Worm (Caenorhabditis elegans): ENCODE measurements around the gene sru-2.

The sru-2 gene

DNA sequence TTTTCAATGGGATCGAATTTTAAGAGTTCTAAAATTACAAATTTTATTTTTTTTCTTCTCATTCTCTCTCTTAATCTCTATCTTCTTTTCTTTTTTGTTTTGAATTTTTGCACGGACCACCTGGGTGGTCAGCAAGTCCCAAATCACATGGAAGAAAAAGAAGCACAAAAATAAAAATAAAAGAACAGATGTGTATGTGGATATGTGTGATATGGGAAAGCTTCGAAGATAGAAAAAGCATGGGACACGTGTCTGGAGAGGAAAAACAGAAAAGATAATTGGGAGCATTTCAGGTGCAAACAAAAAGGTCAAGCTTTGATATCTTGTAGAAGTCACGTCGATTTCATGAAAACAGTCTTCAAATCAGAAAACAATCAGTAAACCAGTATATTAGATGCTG is 38.9 kb upstream of the sru-2 start, which contains the start of gene hsp-12.6:
TSS of gene hsp-12.6 (minus strand) at position 20 of the 400 bp plus-strand sequence.
- TF ChIP-seq ceh-13 (GFP tag; optimal IDR thresholded peaks at IDR 0.05) (no peak), ama-1 (optimal IDR thresholded peaks at IDR 0.05) (no peak), tbx-37 (GFP tag; conservative IDR thresholded peaks at IDR 0.05) (no peak), tra-4 (tag; optimal IDR thresholded peaks at IDR 0.05) (no peak), B0310.2 (tag; optimal IDR thresholded peaks at IDR 0.05) (no peak), ceh-36 (tag; optimal IDR thresholded peaks at IDR 0.05) (no peak), scrt-1 (GFP tag; IDR thresholded peaks at IDR 0.05) (no peak), hmg-4 (GFP tag; optimal IDR thresholded peaks at IDR 0.05) (no peak), hnd-1 (tag; optimal IDR thresholded peaks at IDR 0.05) (no peak), ets-7 (tag; optimal IDR thresholded peaks at IDR 0.05) (no peak), tbx-11 (GFP tag; IDR thresholded peaks at IDR 0.05) (no peak), F13C5.2 (tag; optimal IDR thresholded peaks at IDR 0.05) (no peak), flt-1 (GFP tag; IDR thresholded peaks at IDR 0.05) (no peak), aly-1 (tag; optimal IDR thresholded peaks at IDR 0.05) (no peak), hmbx-1 (tag; optimal IDR thresholded peaks at IDR 0.05) (no peak), pes-1 (GFP tag; IDR thresholded peaks at IDR 0.05) (no peak), sea-1 (GFP tag; conservative IDR thresholded peaks at IDR 0.05) (no peak)

DNA sequence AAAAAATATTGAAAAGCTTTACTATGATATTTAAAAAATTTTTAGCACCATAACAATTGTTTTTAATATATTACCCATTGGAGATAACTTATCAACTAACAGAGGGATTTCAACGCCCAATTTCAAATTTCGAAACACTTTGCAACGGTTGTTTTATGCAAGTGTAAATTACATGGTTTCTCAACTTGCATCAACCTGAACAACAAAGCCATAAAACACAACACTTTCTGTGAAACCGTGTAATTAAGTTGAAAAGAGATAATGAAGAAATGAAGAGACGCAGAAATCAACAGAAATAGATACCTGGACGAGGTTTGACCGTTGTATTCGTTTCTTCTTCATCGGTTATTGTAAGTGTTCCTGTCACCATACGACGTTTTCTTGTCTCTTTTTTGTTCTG is 35.7 kb upstream of the sru-2 start, which contains the start of gene cpin-1:
TSS of gene cpin-1 (plus strand) at position 301 of the 400 bp plus-strand sequence.
- no peak for TF ChIP-seq ets-7 (tag; optimal IDR thresholded peaks at IDR 0.05)

- no peak for TF ChIP-seq hmg-4 (GFP tag; optimal IDR thresholded peaks at IDR 0.05)
- TF ChIP-seq ama-1 (optimal IDR thresholded peaks at IDR 0.05): no peak
- TF ChIP-seq hmbx-1 (tag; optimal IDR thresholded peaks at IDR 0.05): no peak
- TF ChIP-seq ceh-13 (GFP tag; optimal IDR thresholded peaks at IDR 0.05): no peak
- no peak for TF ChIP-seq ceh-36 (tag; optimal IDR thresholded peaks at IDR 0.05)
Observed at ce11 chrIV:9451816-9452215, 34.3 kb upstream of the sru-2 start.

DNA sequence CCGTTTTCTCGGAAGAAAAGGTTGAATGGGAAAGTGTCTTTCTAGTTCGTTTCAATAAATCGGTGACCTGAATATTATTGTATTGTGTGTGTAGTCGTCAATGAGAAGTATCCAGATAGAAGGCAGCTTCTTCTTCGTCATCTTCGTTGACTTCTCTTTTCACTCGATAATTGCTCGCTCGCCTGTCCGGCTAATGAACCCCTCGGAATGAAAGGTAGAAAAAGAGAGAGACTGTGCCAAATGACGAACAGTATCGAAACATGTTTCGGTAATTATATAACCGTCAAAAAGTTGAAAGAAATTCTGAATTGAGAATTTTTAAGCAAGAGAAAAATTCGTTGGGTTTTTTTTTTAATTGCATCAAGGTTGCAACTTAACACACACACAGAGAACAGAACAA is 28.7 kb upstream of the sru-2 start, which contains the start of gene cutl-17:
TSS of gene cutl-17 (minus strand) at position 101 of the 400 bp plus-strand sequence.
- no peak for TF ChIP-seq tbx-37 (GFP tag; conservative IDR thresholded peaks at IDR 0.05)
- TF ChIP-seq hmg-4 (GFP tag; optimal IDR thresholded peaks at IDR 0.05): no peak
- TF ChIP-seq ets-7 (tag; optimal IDR thresholded peaks at IDR 0.05): no peak
- TF ChIP-seq hmbx-1 (tag; optimal IDR thresholded peaks at IDR 0.05): no peak
- no peak for TF ChIP-seq tra-4 (tag; optimal IDR thresholded peaks at IDR 0.05)

- no peak for TF ChIP-seq aly-1 (tag; optimal IDR thresholded peaks at IDR 0.05)
- TF ChIP-seq ceh-13 (GFP tag; optimal IDR thresholded peaks at IDR 0.05): no peak
- no peak for TF ChIP-seq ceh-36 (tag; optimal IDR thresholded peaks at IDR 0.05)
- no peak for TF ChIP-seq sea-1 (GFP tag; conservative IDR thresholded peaks at IDR 0.05)
- no peak for TF ChIP-seq flt-1 (GFP tag; IDR thresholded peaks at IDR 0.05)
- TF ChIP-seq hmbx-1 (tag; optimal IDR thresholded peaks at IDR 0.05): no peak
Observed at ce11 chrIV:9459224-9459781, 26.8 kb upstream of the sru-2 start, which contains the start of gene copb-2. copb-2 (plus strand) TSS chrIV:9459731.

DNA sequence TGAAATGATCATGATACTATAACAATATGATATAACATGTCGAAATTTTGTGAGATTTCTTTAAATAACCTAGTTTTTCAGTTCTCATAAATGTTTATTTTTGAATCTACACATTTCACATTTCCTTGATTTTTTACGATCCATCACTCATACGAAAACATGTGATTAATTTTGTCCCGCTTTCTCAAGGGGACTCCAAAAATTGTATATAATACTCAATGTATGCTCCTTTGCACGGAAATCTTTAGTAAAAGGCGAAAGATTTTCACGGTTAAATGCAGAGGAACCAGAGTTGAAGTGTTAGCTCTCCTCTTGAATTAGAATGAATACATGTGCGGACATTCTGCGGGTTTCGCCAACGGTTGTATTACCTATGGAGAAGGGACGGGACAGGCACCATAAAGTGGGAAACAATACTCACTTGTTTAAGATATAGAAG is 21.7 kb upstream of the sru-2 start:
- no peak for TF ChIP-seq tra-4 (tag; optimal IDR thresholded peaks at IDR 0.05)
- no peak for TF ChIP-seq B0310.2 (tag; optimal IDR thresholded peaks at IDR 0.05)
- no peak for TF ChIP-seq hmbx-1 (tag; optimal IDR thresholded peaks at IDR 0.05)
- TF ChIP-seq hnd-1 (tag; optimal IDR thresholded peaks at IDR 0.05): no peak

- TF ChIP-seq ceh-36 (tag; optimal IDR thresholded peaks at IDR 0.05) (no peak), hmbx-1 (tag; optimal IDR thresholded peaks at IDR 0.05) (no peak), tbx-37 (GFP tag; conservative IDR thresholded peaks at IDR 0.05) (no peak)
Observed at ce11 chrIV:9467418-9467817, 18.7 kb upstream of the sru-2 start, which contains the start of gene F38E11.6. F38E11.6 (minus strand) TSS chrIV:9467518.

- TF ChIP-seq hnd-1 (tag; optimal IDR thresholded peaks at IDR 0.05) (no peak), hmg-4 (GFP tag; optimal IDR thresholded peaks at IDR 0.05) (no peak)
Observed at ce11 chrIV:9469293-9469692, 16.8 kb upstream of the sru-2 start.

DNA sequence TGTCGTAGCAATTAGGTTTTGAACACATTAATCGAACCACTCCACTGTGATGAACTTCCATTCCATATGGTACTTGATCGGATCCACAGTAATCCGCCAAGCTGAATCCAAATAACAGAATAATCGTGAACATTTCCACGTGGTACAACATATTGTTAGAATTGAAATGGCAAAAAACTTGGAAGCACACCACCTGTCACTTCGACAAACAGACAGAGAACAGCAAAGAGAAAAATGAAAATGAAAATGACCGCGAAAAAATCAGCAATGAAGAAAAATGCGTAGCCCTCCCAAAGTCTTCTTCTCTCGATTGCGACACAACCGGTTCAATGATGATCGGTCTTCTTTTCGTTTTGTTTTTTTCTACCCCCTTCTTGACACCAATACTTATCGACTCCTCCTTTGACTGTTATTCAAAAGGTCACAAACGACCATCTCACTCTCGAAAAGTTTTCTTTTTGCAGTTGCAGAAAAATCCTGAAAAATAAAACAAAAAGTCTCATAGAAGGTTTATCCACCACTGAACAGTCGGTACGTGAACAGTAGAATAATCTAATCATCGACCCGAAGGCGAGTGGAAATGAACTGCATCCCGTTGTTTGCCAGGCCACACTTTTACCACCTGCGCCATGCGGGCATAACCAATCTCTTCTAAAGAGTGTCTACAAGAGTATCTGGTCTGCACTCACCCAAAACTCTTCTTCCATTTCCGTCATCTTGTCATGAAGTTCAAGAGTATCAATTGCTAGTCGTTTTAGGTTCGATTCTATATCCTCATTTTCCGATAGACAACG is 8.7 kb upstream of the sru-2 start, which contains the start of gene wrt-3:
TSS of gene wrt-3 (minus strand) at position 322 of the 794 bp plus-strand sequence.
- peak; percentile 91 for TF ChIP-seq F13C5.2 (tag; optimal IDR thresholded peaks at IDR 0.05)
- peak; percentile 93 for TF ChIP-seq ceh-13 (GFP tag; optimal IDR thresholded peaks at IDR 0.05)
- no peak for TF ChIP-seq hmg-4 (GFP tag; optimal IDR thresholded peaks at IDR 0.05)
- peak; percentile 98 for TF ChIP-seq pes-1 (GFP tag; IDR thresholded peaks at IDR 0.05)
- TF ChIP-seq ets-7 (tag; optimal IDR thresholded peaks at IDR 0.05): peak; percentile 86
- no peak for TF ChIP-seq ama-1 (optimal IDR thresholded peaks at IDR 0.05)
- peak; percentile 98 for TF ChIP-seq tbx-11 (GFP tag; IDR thresholded peaks at IDR 0.05)
- no peak; the same call in 1 of the 2 replicates for TF ChIP-seq sea-1 (GFP tag; conservative IDR thresholded peaks at IDR 0.05)
- TF ChIP-seq hnd-1 (tag; optimal IDR thresholded peaks at IDR 0.05): peak; percentile 87
- peak; percentile 95 for TF ChIP-seq ceh-36 (tag; optimal IDR thresholded peaks at IDR 0.05)
- peak; percentile 99 for TF ChIP-seq scrt-1 (GFP tag; IDR thresholded peaks at IDR 0.05)
- peak; percentile 94 for TF ChIP-seq tbx-37 (GFP tag; conservative IDR thresholded peaks at IDR 0.05)
- TF ChIP-seq flt-1 (GFP tag; IDR thresholded peaks at IDR 0.05): peak; percentile 95
- TF ChIP-seq B0310.2 (tag; optimal IDR thresholded peaks at IDR 0.05): peak; percentile 92
- peak; percentile 81 for TF ChIP-seq hmbx-1 (tag; optimal IDR thresholded peaks at IDR 0.05)
- TF ChIP-seq tra-4 (tag; optimal IDR thresholded peaks at IDR 0.05): peak; percentile 87
- peak; percentile 95 for TF ChIP-seq aly-1 (tag; optimal IDR thresholded peaks at IDR 0.05)

Measured in whole organism, early embryonic.